Fruit fly (Drosophila melanogaster): Measurements from ENCODE around the gene CG32459.

CG32459 gene

dm6 chr3L:22837651-22838614, 17.9 kb downstream of the CG32459 start:
- TF ChIP-seq cic (GFP tag; optimal IDR thresholded peaks at IDR 0.05) (peak; percentile 77), tj (GFP tag; optimal IDR thresholded peaks at IDR 0.05) (peak; percentile 29), CG7101 (tag; optimal IDR thresholded peaks at IDR 0.05) (no peak), kay (GFP tag; ENCODE audit: borderline replicate concordance) (peak; percentile 76), pad (GFP tag; optimal IDR thresholded peaks at IDR 0.05) (peak; percentile 13), CG5204 (GFP tag; optimal IDR thresholded peaks at IDR 0.05) (no peak), bab1 (GFP tag; optimal IDR thresholded peaks at IDR 0.05) (no peak), CG1620 (GFP tag; optimal IDR thresholded peaks at IDR 0.05) (no peak), Crg-1 (GFP tag; optimal IDR thresholded peaks at IDR 0.05) (no peak), ovo (GFP tag; optimal IDR thresholded peaks at IDR 0.05) (no peak), Mnt (GFP tag; optimal IDR thresholded peaks at IDR 0.05) (peak; percentile 23), CG7045 (GFP tag; optimal IDR thresholded peaks at IDR 0.05) (no peak), toe (GFP tag; optimal IDR thresholded peaks at IDR 0.05) (peak; percentile 3), CG11617 (GFP tag; optimal IDR thresholded peaks at IDR 0.05) (peak; percentile 4), Hr96 (GFP tag; optimal IDR thresholded peaks at IDR 0.05) (peak; percentile 43), Clk (GFP tag; optimal IDR thresholded peaks at IDR 0.05) (peak; percentile 53), CG33017 (tag; optimal IDR thresholded peaks at IDR 0.05) (peak; percentile 19), CG12768 (GFP tag; optimal IDR thresholded peaks at IDR 0.05) (peak; percentile 69), CG14711 (tag; optimal IDR thresholded peaks at IDR 0.05) (peak; percentile 42), cnc (optimal IDR thresholded peaks at IDR 0.05) (no peak)

- TF ChIP-seq kay (GFP tag; ENCODE audit: borderline replicate concordance), result no peak
- TF ChIP-seq Clk (GFP tag; optimal IDR thresholded peaks at IDR 0.05), result no peak
- TF ChIP-seq Mnt (GFP tag; optimal IDR thresholded peaks at IDR 0.05), result no peak
- no peak for TF ChIP-seq CG1620 (GFP tag; optimal IDR thresholded peaks at IDR 0.05)
- TF ChIP-seq Hr96 (GFP tag; optimal IDR thresholded peaks at IDR 0.05), result no peak
- no peak for TF ChIP-seq tj (GFP tag; optimal IDR thresholded peaks at IDR 0.05)
- TF ChIP-seq CG14711 (tag; optimal IDR thresholded peaks at IDR 0.05), result no peak
- TF ChIP-seq ovo (GFP tag; optimal IDR thresholded peaks at IDR 0.05), result no peak
- no peak for TF ChIP-seq cnc (optimal IDR thresholded peaks at IDR 0.05)
- TF ChIP-seq CG33017 (tag; optimal IDR thresholded peaks at IDR 0.05), result no peak
- no peak for TF ChIP-seq Crg-1 (GFP tag; optimal IDR thresholded peaks at IDR 0.05)
- TF ChIP-seq CG5204 (GFP tag; optimal IDR thresholded peaks at IDR 0.05), result no peak
- no peak for TF ChIP-seq bab1 (GFP tag; optimal IDR thresholded peaks at IDR 0.05)
- TF ChIP-seq pad (GFP tag; optimal IDR thresholded peaks at IDR 0.05), result no peak
- no peak for TF ChIP-seq CG11617 (GFP tag; optimal IDR thresholded peaks at IDR 0.05)
- no peak for TF ChIP-seq CG12768 (GFP tag; optimal IDR thresholded peaks at IDR 0.05)
- TF ChIP-seq toe (GFP tag; optimal IDR thresholded peaks at IDR 0.05), result no peak
- no peak for TF ChIP-seq CG7101 (tag; optimal IDR thresholded peaks at IDR 0.05)
- TF ChIP-seq CG7045 (GFP tag; optimal IDR thresholded peaks at IDR 0.05), result no peak
- no peak for TF ChIP-seq cic (GFP tag; optimal IDR thresholded peaks at IDR 0.05)
These were observed 19.1 kb downstream of the CG32459 start, which contains the start of the genes CG11226 and CG45428 for dm6 chr3L:22836768-22837167. CG11226 (plus strand) TSS chr3L:22837068. CG45428 (minus strand) TSS chr3L:22837070.

dm6 chr3L:22835144-22835964, 20.5 kb downstream of the CG32459 start, which contains the start of gene jim:
jim (minus strand) TSS chr3L:22835194.
- TF ChIP-seq CG11617 (GFP tag; optimal IDR thresholded peaks at IDR 0.05), result peak; percentile 74
- TF ChIP-seq pad (GFP tag; optimal IDR thresholded peaks at IDR 0.05), result peak; percentile 77
- peak; percentile 71 for TF ChIP-seq tj (GFP tag; optimal IDR thresholded peaks at IDR 0.05)
- no peak for TF ChIP-seq kay (GFP tag; ENCODE audit: borderline replicate concordance)
- peak; percentile 44 for TF ChIP-seq ovo (GFP tag; optimal IDR thresholded peaks at IDR 0.05)
- TF ChIP-seq cnc (optimal IDR thresholded peaks at IDR 0.05), result no peak
- TF ChIP-seq CG7101 (tag; optimal IDR thresholded peaks at IDR 0.05), result peak; percentile 35
- peak; percentile 61 for TF ChIP-seq Mnt (GFP tag; optimal IDR thresholded peaks at IDR 0.05)
- TF ChIP-seq CG7045 (GFP tag; optimal IDR thresholded peaks at IDR 0.05), result peak; percentile 67
- TF ChIP-seq Crg-1 (GFP tag; optimal IDR thresholded peaks at IDR 0.05), result no peak
- peak; percentile 87 for TF ChIP-seq cic (GFP tag; optimal IDR thresholded peaks at IDR 0.05)
- no peak for TF ChIP-seq CG5204 (GFP tag; optimal IDR thresholded peaks at IDR 0.05)
- peak; percentile 8 for TF ChIP-seq bab1 (GFP tag; optimal IDR thresholded peaks at IDR 0.05)
- TF ChIP-seq CG1620 (GFP tag; optimal IDR thresholded peaks at IDR 0.05), result no peak
- TF ChIP-seq toe (GFP tag; optimal IDR thresholded peaks at IDR 0.05), result no peak
- peak; percentile 53 for TF ChIP-seq CG33017 (tag; optimal IDR thresholded peaks at IDR 0.05)
- peak; percentile 86 for TF ChIP-seq CG12768 (GFP tag; optimal IDR thresholded peaks at IDR 0.05)
- peak; percentile 23 for TF ChIP-seq Hr96 (GFP tag; optimal IDR thresholded peaks at IDR 0.05)
- TF ChIP-seq Clk (GFP tag; optimal IDR thresholded peaks at IDR 0.05), result peak; percentile 75
- peak; percentile 5 for TF ChIP-seq CG14711 (tag; optimal IDR thresholded peaks at IDR 0.05)

dm6 chr3L:22830132-22830697, 25.6 kb downstream of the CG32459 start:
- TF ChIP-seq CG11617 (GFP tag; optimal IDR thresholded peaks at IDR 0.05) (no peak), CG5204 (GFP tag; optimal IDR thresholded peaks at IDR 0.05) (no peak), CG33017 (tag; optimal IDR thresholded peaks at IDR 0.05) (no peak), tj (GFP tag; optimal IDR thresholded peaks at IDR 0.05) (peak; percentile 98), CG1620 (GFP tag; optimal IDR thresholded peaks at IDR 0.05) (no peak), bab1 (GFP tag; optimal IDR thresholded peaks at IDR 0.05) (no peak)

Measured in whole organism, adult.